Worm (Caenorhabditis elegans) whole organism, early embryonic: Measurements from ENCODE around the gene sfxn-1.2.

Experiments
- B0310.2 ChIP-seq: sonication (generic microtip); optimal IDR thresholded peaks from 2 replicates; lab custom pipeline; 2016; ENCODE audit warnings: mild to moderate bottlenecking, missing genetic modification characterization, missing compliant biosample characterization
- F13C5.2 ChIP-seq: sonication (generic microtip); optimal IDR thresholded peaks from 2 replicates; lab custom pipeline; 2017; ENCODE audit warnings: mild to moderate bottlenecking, missing genetic modification characterization, inconsistent platforms, missing compliant biosample characterization
- aly-1 ChIP-seq: sonication (generic microtip); optimal IDR thresholded peaks from 2 replicates; lab custom pipeline; 2016; ENCODE audit warnings: missing genetic modification characterization, missing compliant biosample characterization
- ama-1 ChIP-seq: fragments of 150-350 bp; optimal IDR thresholded peaks from 2 replicates; lab custom pipeline; 2014
- ceh-13 ChIP-seq: fragments of 200-800 bp; sonication (Bioruptor generic); optimal IDR thresholded peaks from 2 replicates; lab custom pipeline; 2018; ENCODE audit warnings: mild to moderate bottlenecking, missing genetic modification characterization, missing compliant biosample characterization
- ceh-36 ChIP-seq: sonication (generic microtip); optimal IDR thresholded peaks from 2 replicates; lab custom pipeline; 2016; ENCODE audit warnings: missing genetic modification characterization, inconsistent platforms, missing compliant biosample characterization
- ets-7 ChIP-seq: sonication (generic microtip); optimal IDR thresholded peaks from 2 replicates; lab custom pipeline; 2016; ENCODE audit warnings: missing genotype, missing genetic modification characterization, missing compliant biosample characterization
- flt-1 ChIP-seq: fragments of 200-800 bp; sonication (Bioruptor generic); IDR thresholded peaks from 2 replicates; pipeline ENCODE4 v1.3.6; 2022; ENCODE audit warnings: missing genetic modification characterization, missing compliant biosample characterization
- hmbx-1 ChIP-seq: sonication (generic microtip); optimal IDR thresholded peaks from 2 replicates; lab custom pipeline; 2016; ENCODE audit warnings: mild to moderate bottlenecking, missing genetic modification characterization, missing compliant biosample characterization
- hmg-4 ChIP-seq: fragments of 200-800 bp; sonication (Bioruptor generic); optimal IDR thresholded peaks from 2 replicates; lab custom pipeline; 2018; ENCODE audit warnings: mild to moderate bottlenecking, missing genetic modification characterization, missing compliant biosample characterization
- hnd-1 ChIP-seq: sonication (generic microtip); optimal IDR thresholded peaks from 2 replicates; lab custom pipeline; 2016; ENCODE audit warnings: missing genetic modification characterization, missing compliant biosample characterization
- pes-1 ChIP-seq: fragments of 200-800 bp; sonication (Bioruptor generic); IDR thresholded peaks from 2 replicates; pipeline ENCODE4 v1.3.6; 2022; ENCODE audit warnings: missing genetic modification reagents, missing genetic modification characterization, missing compliant biosample characterization
- scrt-1 ChIP-seq: fragments of 200-800 bp; sonication (Bioruptor generic); IDR thresholded peaks from 2 replicates; pipeline ENCODE4 v1.3.6; 2022; ENCODE audit warnings: missing genetic modification characterization, missing compliant biosample characterization
- sea-1 ChIP-seq: fragments of 200-800 bp; sonication (Bioruptor generic); conservative IDR thresholded peaks from 2 replicates; pipeline ENCODE4 v1.3.6; 2022; ENCODE audit warnings: missing genetic modification characterization, missing compliant biosample characterization
- tbx-11 ChIP-seq: fragments of 200-800 bp; sonication (Bioruptor generic); IDR thresholded peaks from 2 replicates; pipeline ENCODE4 v1.3.6; 2022; ENCODE audit warnings: missing genetic modification characterization, missing compliant biosample characterization
- tbx-37 ChIP-seq: fragments of 200-800 bp; sonication (Bioruptor generic); conservative IDR thresholded peaks from 2 replicates; pipeline ENCODE4 v1.3.6; 2022; ENCODE audit warnings: missing genetic modification reagents, missing genetic modification characterization, missing compliant biosample characterization
- tra-4 ChIP-seq: sonication (generic microtip); optimal IDR thresholded peaks from 2 replicates; lab custom pipeline; 2017; ENCODE audit warnings: missing genetic modification characterization, missing compliant biosample characterization

sfxn-1.2 gene

DNA sequence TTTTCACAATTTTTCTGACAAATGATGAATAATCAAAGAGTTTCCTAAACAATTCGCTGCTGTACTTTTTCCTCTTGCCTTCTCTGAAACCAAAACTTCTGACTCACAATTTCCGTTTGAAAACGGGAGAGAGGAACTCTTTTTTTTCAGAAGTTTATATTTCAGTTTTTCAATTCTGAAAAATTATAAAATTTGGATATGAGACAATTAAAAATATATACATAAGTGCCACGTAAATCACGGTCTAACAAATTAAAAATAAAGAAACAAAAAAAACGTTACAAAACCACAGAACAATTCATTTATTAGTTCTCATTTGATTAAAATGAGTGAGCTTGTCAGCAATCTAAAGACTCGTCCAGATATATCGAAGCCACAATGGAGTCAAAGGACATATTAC is at the start of gene sfxn-1.2:
TSS of gene sfxn-1.2 (plus strand) at position 301 of the 400 bp plus-strand sequence.
- TF ChIP-seq ceh-13 (GFP tag; lab: Kevin White, UChicago) = no peak
- TF ChIP-seq hmbx-1 = no peak
- TF ChIP-seq ets-7 = no peak
- no peak for TF ChIP-seq aly-1 (tag; lab: Kevin White, UChicago)
- no peak for TF ChIP-seq hnd-1 (tag; lab: Kevin White, UChicago)
- no peak for TF ChIP-seq tbx-37 (GFP tag; lab: Robert Waterston, UW)
- TF ChIP-seq F13C5.2 = no peak
- no peak for TF ChIP-seq hmg-4

DNA sequence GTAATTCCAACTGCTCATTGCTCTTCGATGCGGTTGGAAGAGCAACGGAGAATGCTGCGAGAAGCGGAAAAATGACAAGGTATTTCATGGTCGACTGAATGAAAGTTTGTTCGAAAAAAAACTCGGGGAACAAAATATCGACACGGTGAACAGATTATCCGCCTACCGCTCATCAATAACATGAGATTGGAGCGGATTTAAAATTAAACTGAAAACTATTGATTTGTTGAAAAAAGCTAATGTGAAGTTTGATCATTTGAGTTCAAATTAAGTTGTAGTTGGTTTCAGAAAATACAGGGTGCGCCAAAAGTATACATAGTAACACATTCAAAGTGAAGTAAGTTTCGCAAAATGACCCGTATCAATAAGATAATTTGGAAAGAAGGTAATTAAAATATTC is 45.7 kb upstream of the sfxn-1.2 start, which contains the start of gene F40F8.4:
TSS of gene F40F8.4 (minus strand) at position 101 of the 400 bp plus-strand sequence.
- no peak for TF ChIP-seq hmbx-1
- no peak for TF ChIP-seq hmg-4
- TF ChIP-seq ceh-36 (tag; lab: Kevin White, UChicago) = no peak
- no peak for TF ChIP-seq B0310.2
- no peak for TF ChIP-seq flt-1 (GFP tag; lab: Robert Waterston, UW)
- TF ChIP-seq ets-7 = no peak
- TF ChIP-seq tbx-37 (GFP tag; lab: Robert Waterston, UW) = no peak

DNA sequence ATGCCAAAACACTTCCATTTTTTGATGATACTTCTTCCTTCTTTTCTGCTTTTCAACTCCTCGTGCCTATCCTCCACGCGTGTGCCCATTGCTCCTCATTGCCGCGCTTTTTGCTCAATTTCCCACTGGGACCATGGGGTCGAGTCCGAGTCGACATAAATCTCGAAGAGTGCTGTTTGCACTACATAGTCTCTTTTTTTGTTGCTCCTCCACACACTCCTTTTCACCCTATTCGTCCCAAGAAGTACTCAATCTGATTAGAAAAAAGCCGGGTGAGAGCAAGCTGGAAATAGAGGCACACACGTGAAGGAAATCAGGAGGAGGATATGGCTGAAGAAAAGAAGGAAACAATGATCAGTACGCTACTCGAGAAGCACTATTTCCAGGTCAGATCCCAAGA is 43.3 kb upstream of the sfxn-1.2 start, which contains the start of gene arrd-6:
TSS of gene arrd-6 (plus strand) at position 169 of the 400 bp plus-strand sequence.
- TF ChIP-seq ceh-13 (GFP tag; lab: Kevin White, UChicago) (no peak), ets-7 (no peak), flt-1 (GFP tag; lab: Robert Waterston, UW) (no peak), sea-1 (GFP tag; lab: Robert Waterston, UW) (no peak), tbx-11 (GFP tag; lab: Robert Waterston, UW) (no peak), hmg-4 (no peak), B0310.2 (no peak), hnd-1 (tag; lab: Kevin White, UChicago) (no peak), scrt-1 (GFP tag; lab: Robert Waterston, UW) (no peak), tbx-37 (GFP tag; lab: Robert Waterston, UW) (no peak), ceh-36 (tag; lab: Kevin White, UChicago) (no peak), ama-1 (lab: Kevin White, UChicago) (no peak), pes-1 (no peak), hmbx-1 (no peak), tra-4 (tag; lab: Kevin White, UChicago) (no peak), F13C5.2 (no peak), aly-1 (tag; lab: Kevin White, UChicago) (no peak)

DNA sequence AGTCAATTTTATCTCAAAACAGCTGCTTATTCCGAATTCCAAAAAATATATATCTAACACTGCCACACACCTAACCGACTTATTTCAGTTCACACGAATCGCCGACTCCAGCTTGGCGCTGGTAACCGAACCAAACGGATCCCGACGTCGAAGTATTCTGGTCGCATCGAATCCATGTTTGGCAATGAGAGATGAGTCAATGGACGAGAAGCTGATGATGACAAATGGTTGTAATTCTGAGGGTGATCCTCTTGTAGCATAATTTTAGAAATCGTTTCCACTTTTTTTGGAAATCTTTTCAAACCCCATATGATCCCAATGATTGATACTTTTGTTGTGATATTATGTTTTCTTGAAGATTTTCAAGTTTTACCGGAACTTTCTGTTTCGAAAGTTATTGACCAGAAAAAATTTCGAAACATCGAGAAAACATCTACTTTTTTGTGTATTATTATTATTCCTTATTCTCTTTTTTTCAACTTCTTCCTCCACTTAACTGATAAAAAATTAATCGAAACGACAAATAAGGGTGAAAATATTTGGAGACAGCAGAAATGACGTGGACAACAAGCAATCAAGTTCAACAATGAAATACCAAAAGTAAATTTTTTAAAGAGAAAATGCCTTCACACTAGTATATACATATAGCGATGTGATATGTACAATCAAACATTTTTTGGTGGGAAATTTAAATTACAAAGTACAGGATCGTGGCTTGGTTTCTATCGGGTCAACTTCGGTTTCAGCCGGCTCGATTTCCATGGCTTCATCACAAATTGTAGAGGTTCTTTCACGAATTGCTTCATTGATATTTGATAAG is 35.8 kb upstream of the sfxn-1.2 start:
- TF ChIP-seq ceh-36 (tag; lab: Kevin White, UChicago) (no peak), hmg-4 (no peak), ama-1 (lab: Kevin White, UChicago) (no peak), hnd-1 (tag; lab: Kevin White, UChicago) (no peak), tbx-11 (GFP tag; lab: Robert Waterston, UW) (no peak), scrt-1 (GFP tag; lab: Robert Waterston, UW) (no peak), sea-1 (GFP tag; lab: Robert Waterston, UW) (no peak), hmbx-1 (no peak), aly-1 (tag; lab: Kevin White, UChicago) (no peak), flt-1 (GFP tag; lab: Robert Waterston, UW) (no peak), pes-1 (no peak)

DNA sequence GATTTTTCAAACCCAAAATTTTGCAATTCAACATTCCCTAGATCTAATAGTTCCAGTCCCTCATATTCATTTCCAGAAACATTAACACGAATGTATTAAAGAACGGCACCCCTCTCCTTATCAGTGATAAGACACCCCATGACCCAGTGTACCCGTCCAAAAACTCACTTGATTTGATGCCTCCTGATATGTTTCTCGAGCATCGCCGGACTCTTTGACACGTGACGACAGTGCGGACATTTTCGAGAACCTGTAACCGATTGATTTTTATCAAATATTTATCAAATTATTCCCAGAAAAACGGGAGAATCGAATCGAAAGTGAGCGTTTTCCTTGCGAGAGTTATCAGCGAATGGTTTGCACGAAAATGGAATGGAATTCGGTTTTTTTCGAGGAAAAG is 34.9 kb upstream of the sfxn-1.2 start:
- TF ChIP-seq tbx-37 (GFP tag; lab: Robert Waterston, UW) (no peak), pes-1 (no peak), F13C5.2 (no peak), scrt-1 (GFP tag; lab: Robert Waterston, UW) (no peak), ets-7 (no peak), hnd-1 (tag; lab: Kevin White, UChicago) (no peak), B0310.2 (no peak), sea-1 (GFP tag; lab: Robert Waterston, UW) (no peak), flt-1 (GFP tag; lab: Robert Waterston, UW) (no peak), tra-4 (tag; lab: Kevin White, UChicago) (no peak), hmbx-1 (no peak), ceh-36 (tag; lab: Kevin White, UChicago) (no peak), tbx-11 (GFP tag; lab: Robert Waterston, UW) (no peak), aly-1 (tag; lab: Kevin White, UChicago) (no peak), hmg-4 (no peak), ceh-13 (GFP tag; lab: Kevin White, UChicago) (no peak), ama-1 (lab: Kevin White, UChicago) (no peak)

DNA sequence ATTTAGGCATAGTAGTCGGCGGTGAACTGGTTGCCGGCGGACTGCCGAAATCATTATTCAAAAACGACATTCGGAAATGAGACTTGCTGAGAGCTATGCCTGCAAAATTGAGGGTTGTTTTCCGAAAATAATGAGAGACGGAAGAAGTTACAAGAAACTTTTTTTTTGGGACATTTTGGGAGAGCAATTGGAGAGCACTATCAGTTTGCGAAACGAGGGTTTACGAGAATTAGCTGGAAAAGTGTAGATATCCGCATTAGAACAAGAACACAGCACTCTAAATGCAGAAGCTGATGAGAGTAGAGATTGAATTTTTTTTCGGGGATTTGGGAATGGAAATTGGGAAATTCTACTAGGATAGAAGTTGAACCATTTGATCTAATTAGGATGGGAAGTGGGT is 33.3 kb upstream of the sfxn-1.2 start, which contains the start of gene pqm-1:
TSS of gene pqm-1 (minus strand) at position 101 of the 400 bp plus-strand sequence.
- TF ChIP-seq hmg-4 (no peak), scrt-1 (GFP tag; lab: Robert Waterston, UW) (no peak), ceh-13 (GFP tag; lab: Kevin White, UChicago) (no peak), B0310.2 (no peak), pes-1 (no peak)

DNA sequence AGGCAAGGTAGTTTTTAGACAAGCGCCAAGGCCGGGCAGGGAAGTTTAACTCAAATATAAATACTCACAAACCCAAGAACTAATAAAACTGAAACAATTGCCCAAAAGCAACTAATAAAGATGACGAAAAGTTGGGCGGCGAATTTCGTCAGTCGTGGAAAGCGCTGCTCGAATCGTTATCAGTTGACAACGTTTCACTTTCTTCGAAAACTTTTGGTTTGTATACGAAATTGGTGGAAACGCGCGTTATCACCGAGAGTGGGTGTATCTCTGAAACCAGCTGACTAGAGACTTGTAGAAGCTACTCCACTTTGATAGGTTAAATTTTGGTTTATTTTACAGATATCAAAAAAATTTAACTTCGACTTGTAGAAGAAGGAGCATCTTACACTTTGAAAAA is 32.7 kb upstream of the sfxn-1.2 start:
- TF ChIP-seq ceh-36 (tag; lab: Kevin White, UChicago) = no peak
- no peak for TF ChIP-seq hmbx-1
- TF ChIP-seq tbx-37 (GFP tag; lab: Robert Waterston, UW) = no peak
- TF ChIP-seq hmg-4 = no peak
- no peak for TF ChIP-seq scrt-1 (GFP tag; lab: Robert Waterston, UW)
- TF ChIP-seq sea-1 (GFP tag; lab: Robert Waterston, UW) = no peak
- TF ChIP-seq pes-1 = no peak

DNA sequence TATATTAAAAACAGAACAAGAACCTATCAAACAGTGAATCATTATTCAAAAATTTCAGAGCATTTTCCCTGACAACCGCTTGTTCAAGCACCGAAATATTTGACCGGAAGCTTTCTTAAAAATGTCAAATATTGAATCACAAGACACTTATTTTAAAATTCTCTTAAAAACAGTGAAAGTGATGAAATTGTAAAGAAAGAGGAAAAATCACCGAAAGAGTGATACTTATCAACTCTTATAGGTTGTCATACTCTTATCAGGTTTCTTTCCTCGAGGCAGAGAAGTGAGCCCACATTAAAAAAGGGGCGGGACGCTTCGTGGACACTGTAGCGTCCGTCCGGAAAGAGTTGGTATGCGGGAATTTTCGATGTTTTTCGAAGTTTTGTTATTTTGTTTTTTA is 32.0 kb upstream of the sfxn-1.2 start:
- TF ChIP-seq tra-4 (tag; lab: Kevin White, UChicago) (no peak), scrt-1 (GFP tag; lab: Robert Waterston, UW) (no peak), tbx-11 (GFP tag; lab: Robert Waterston, UW) (no peak), hmg-4 (no peak), ama-1 (lab: Kevin White, UChicago) (no peak), ceh-36 (tag; lab: Kevin White, UChicago) (no peak), flt-1 (GFP tag; lab: Robert Waterston, UW) (no peak), F13C5.2 (no peak), aly-1 (tag; lab: Kevin White, UChicago) (no peak), hnd-1 (tag; lab: Kevin White, UChicago) (no peak), ets-7 (no peak), sea-1 (GFP tag; lab: Robert Waterston, UW) (no peak), ceh-13 (GFP tag; lab: Kevin White, UChicago) (no peak), hmbx-1 (no peak), tbx-37 (GFP tag; lab: Robert Waterston, UW) (no peak), pes-1 (no peak), B0310.2 (no peak)
